Fruit fly (Drosophila melanogaster): ENCODE data around the gene CG14949.

Gene CG14949

DNA sequence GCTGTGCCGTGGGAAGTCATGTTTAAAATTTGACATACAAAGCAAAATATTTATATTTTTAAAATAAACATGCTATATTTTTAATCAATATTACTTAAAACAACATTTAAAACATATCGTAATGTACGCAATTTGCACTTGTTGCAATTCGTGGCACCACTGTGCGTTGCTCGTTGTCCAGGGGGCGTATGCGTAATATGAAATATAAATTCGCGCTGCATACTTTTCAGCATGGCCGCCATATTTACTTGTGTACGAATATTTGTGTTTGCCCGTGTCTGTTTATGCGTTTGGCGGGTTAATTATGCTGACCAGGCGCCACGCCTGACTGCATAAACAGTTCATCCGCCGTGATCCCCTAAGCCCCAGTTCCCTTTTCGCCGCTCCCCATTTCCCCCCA, 34.4 kb downstream of the CG14949 start (continued):
- TF ChIP-seq gfzf (GFP tag; optimal IDR thresholded peaks at IDR 0.05) (no peak), Poxn (GFP tag; IDR thresholded peaks at IDR 0.05) (no peak), yki (optimal IDR thresholded peaks at IDR 0.05) (no peak), HmgD (GFP tag; optimal IDR thresholded peaks at IDR 0.05) (no peak), CG13894 (tag; optimal IDR thresholded peaks at IDR 0.05) (no peak), hbn (GFP tag; IDR thresholded peaks at IDR 0.05; ENCODE audit: partially characterized antibody) (no peak), bsh (GFP tag; optimal IDR thresholded peaks at IDR 0.05) (no peak), jigr1 (GFP tag; IDR thresholded peaks at IDR 0.05) (no peak), Gsc (GFP tag; IDR thresholded peaks at IDR 0.05) (no peak), CG13775 (GFP tag; optimal IDR thresholded peaks at IDR 0.05) (no peak), CG15269 (tag; optimal IDR thresholded peaks at IDR 0.05) (no peak), CG10366 (GFP tag; IDR thresholded peaks at IDR 0.05) (no peak)

dm6 chr3L:2600144-2600543, 43.1 kb downstream of the CG14949 start, which contains the start of gene CG16986:
TSS of gene CG16986 (plus strand) at chr3L:2600331.
- no peak for TF ChIP-seq D19B (GFP tag; optimal IDR thresholded peaks at IDR 0.05)
- TF ChIP-seq E2f2 (GFP tag; IDR thresholded peaks at IDR 0.05) = peak; percentile 31; the same call in 1 of the 2 replicates
- no peak for TF ChIP-seq CG17186 (GFP tag; optimal IDR thresholded peaks at IDR 0.05)
- TF ChIP-seq D (optimal IDR thresholded peaks at IDR 0.05) = no peak
- no peak for TF ChIP-seq D (GFP tag; optimal IDR thresholded peaks at IDR 0.05)
- no peak for TF ChIP-seq Hr39 (optimal IDR thresholded peaks at IDR 0.05)
- TF ChIP-seq bbx (GFP tag; IDR thresholded peaks at IDR 0.05; ENCODE audit: partially characterized antibody) = 0 out of 2 replicates have a peak, but pooled peaks have one; percentile 49
- TF ChIP-seq Usf (GFP tag; optimal IDR thresholded peaks at IDR 0.05) = no peak
- TF ChIP-seq CG8944 (GFP tag; optimal IDR thresholded peaks at IDR 0.05) = no peak
- TF ChIP-seq Dp (GFP tag; optimal IDR thresholded peaks at IDR 0.05) = peak; percentile 11
- TF ChIP-seq CG7271 (tag; optimal IDR thresholded peaks at IDR 0.05) = no peak
- peak; percentile 14 for TF ChIP-seq stwl (tag; optimal IDR thresholded peaks at IDR 0.05)
- peak; percentile 13 for TF ChIP-seq pzg (GFP tag; optimal IDR thresholded peaks at IDR 0.05)
- TF ChIP-seq Doc2 (GFP tag; IDR thresholded peaks at IDR 0.05) = no peak
- no peak for TF ChIP-seq HLH4C (GFP tag; IDR thresholded peaks at IDR 0.05; ENCODE audit: partially characterized antibody)
- TF ChIP-seq Scr (GFP tag; IDR thresholded peaks at IDR 0.05; ENCODE audit: partially characterized antibody) = 0 out of 2 replicates have a peak, but pooled peaks have one; percentile 24
- peak; percentile 37; the same call in 1 of the 2 replicates for TF ChIP-seq CG13287 (GFP tag; IDR thresholded peaks at IDR 0.05; ENCODE audit: partially characterized antibody)
- TF ChIP-seq Ets65A (GFP tag) = peak; percentile 61
- TF ChIP-seq BEAF-32 (GFP tag; optimal IDR thresholded peaks at IDR 0.05) = peak; percentile 15
- TF ChIP-seq Dref (GFP tag; IDR thresholded peaks at IDR 0.05) = peak; percentile 65
- peak; percentile 38 for TF ChIP-seq Myb (GFP tag; optimal IDR thresholded peaks at IDR 0.05)
- peak; percentile 48; the same call in 3 of the 4 replicates for TF ChIP-seq Dll (GFP tag; IDR thresholded peaks at IDR 0.05; ENCODE audit: partially characterized antibody)
- TF ChIP-seq CG2116 (GFP tag; optimal IDR thresholded peaks at IDR 0.05) = peak; percentile 33
- TF ChIP-seq Sin3A (optimal IDR thresholded peaks at IDR 0.05) = no peak
- TF ChIP-seq MBD-R2 (GFP tag; IDR thresholded peaks at IDR 0.05) = peak; percentile 45; the same call in 1 of the 2 replicates
- TF ChIP-seq CG18599 (GFP tag; optimal IDR thresholded peaks at IDR 0.05) = no peak
- TF ChIP-seq trem (tag; optimal IDR thresholded peaks at IDR 0.05) = peak; percentile 10
- peak in 1 of 2 experiments; percentile 82 for TF ChIP-seq crp (GFP tag; optimal IDR thresholded peaks at IDR 0.05)
- peak; percentile 54; the same call in 1 of the 3 replicates for TF ChIP-seq CG34224 (GFP tag; IDR thresholded peaks at IDR 0.05; ENCODE audit: partially characterized antibody)
- TF ChIP-seq bcd (GFP tag; optimal IDR thresholded peaks at IDR 0.05) = no peak
- peak; percentile 37; the same call in 1 of the 2 replicates for TF ChIP-seq unc-4 (GFP tag; IDR thresholded peaks at IDR 0.05; ENCODE audit: partially characterized antibody)
